Worm (Caenorhabditis elegans): ENCODE results near the gene F35G2.3.

- no peak for TF ChIP-seq ama-1 (optimal IDR thresholded peaks at IDR 0.05)
- no peak for TF ChIP-seq hnd-1 (tag; optimal IDR thresholded peaks at IDR 0.05)
- TF ChIP-seq tbx-37 (GFP tag; conservative IDR thresholded peaks at IDR 0.05), result no peak
Observed at ce11 chrIV:12160421-12160820, 49.0 kb upstream of the F35G2.3 start.
